Worm (Caenorhabditis elegans) whole organism, late embryonic: ENCODE results near the gene nlp-41.

Source experiments
- F13H6.1 ChIP-seq: sonication (generic microtip); optimal IDR thresholded peaks from 2 replicates; lab custom pipeline; 2016; ENCODE audit warnings: missing genetic modification characterization, missing compliant biosample characterization
- T23F11.4 ChIP-seq: fragments of 200-800 bp; sonication (Bioruptor generic); optimal IDR thresholded peaks from 2 replicates; lab custom pipeline; 2018; ENCODE audit warnings: mild to moderate bottlenecking, missing genetic modification characterization, missing compliant biosample characterization
- ceh-2 ChIP-seq: sonication (generic microtip); optimal IDR thresholded peaks from 2 replicates; lab custom pipeline; 2016; ENCODE audit warnings: missing genotype, missing genetic modification characterization, missing compliant biosample characterization
- ceh-22 ChIP-seq: sonication (generic microtip); optimal IDR thresholded peaks from 2 replicates; lab custom pipeline; 2017; ENCODE audit warnings: missing biosample characterization, missing genetic modification characterization
- ceh-24 ChIP-seq: sonication (generic microtip); optimal IDR thresholded peaks from 2 replicates; lab custom pipeline; 2016; ENCODE audit warnings: mild to moderate bottlenecking, missing genetic modification characterization, missing compliant biosample characterization
- ceh-30 ChIP-seq: fragments of 150-350 bp; optimal IDR thresholded peaks from 2 replicates; lab custom pipeline; 2014; ENCODE audit warnings: missing biosample characterization, missing genetic modification characterization
- ceh-31 ChIP-seq: sonication (generic microtip); optimal IDR thresholded peaks from 2 replicates; lab custom pipeline; 2016; ENCODE audit warnings: missing genetic modification characterization, missing compliant biosample characterization
- ceh-48 ChIP-seq: sonication (generic microtip); optimal IDR thresholded peaks from 2 replicates; lab custom pipeline; 2016; ENCODE audit warnings: missing genetic modification characterization, inconsistent platforms, missing compliant biosample characterization
- ceh-6 ChIP-seq: fragments of 200-800 bp; sonication (Bioruptor generic); optimal IDR thresholded peaks from 2 replicates; lab custom pipeline; 2018; ENCODE audit warnings: mild to moderate bottlenecking, missing genetic modification characterization, missing compliant biosample characterization
- ets-4 ChIP-seq: sonication (generic microtip); optimal IDR thresholded peaks from 2 replicates; lab custom pipeline; 2016; ENCODE audit warnings: missing genetic modification characterization, missing compliant biosample characterization
- fax-1 ChIP-seq: sonication (generic microtip); optimal IDR thresholded peaks from 2 replicates; lab custom pipeline; 2016; ENCODE audit warnings: missing genotype, missing genetic modification characterization, missing compliant biosample characterization
- fkh-6 ChIP-seq: sonication (generic microtip); optimal IDR thresholded peaks from 2 replicates; lab custom pipeline; 2016; ENCODE audit warnings: missing genetic modification characterization, missing compliant biosample characterization
- hlh-13 ChIP-seq: fragments of 200-800 bp; sonication (Bioruptor generic); optimal IDR thresholded peaks from 2 replicates; lab custom pipeline; 2018; ENCODE audit warnings: mild to moderate bottlenecking, missing genetic modification characterization, missing compliant biosample characterization
- hlh-15 ChIP-seq: sonication (generic microtip); optimal IDR thresholded peaks from 2 replicates; lab custom pipeline; 2016; ENCODE audit warnings: missing genetic modification characterization, missing compliant biosample characterization
- hlh-30 ChIP-seq: sonication (generic microtip); optimal IDR thresholded peaks from 2 replicates; lab custom pipeline; 2017; ENCODE audit warnings: antibody characterized with exemption, missing genetic modification characterization, missing compliant biosample characterization; ENCODE audit not compliant: insufficient read depth
- hlh-6 ChIP-seq: sonication (generic microtip); optimal IDR thresholded peaks from 2 replicates; lab custom pipeline; 2016; ENCODE audit warnings: missing genotype, missing genetic modification characterization, missing compliant biosample characterization
- mec-3 ChIP-seq: sonication (generic microtip); optimal IDR thresholded peaks from 2 replicates; lab custom pipeline; 2016; ENCODE audit warnings: borderline replicate concordance, missing genetic modification characterization, missing compliant biosample characterization
- nhr-11 ChIP-seq: fragments of 150-350 bp; optimal IDR thresholded peaks from 2 replicates; lab custom pipeline; 2014; ENCODE audit warnings: missing biosample characterization, missing genetic modification characterization
- odd-2 ChIP-seq: sonication (generic microtip); optimal IDR thresholded peaks from 2 replicates; lab custom pipeline; 2017; ENCODE audit warnings: antibody characterized with exemption, mild to moderate bottlenecking, missing genetic modification characterization, missing compliant biosample characterization
- pat-9 ChIP-seq: fragments of 200-800 bp; sonication (Bioruptor generic); optimal IDR thresholded peaks from 2 replicates; lab custom pipeline; 2018; ENCODE audit warnings: mild to moderate bottlenecking, missing genetic modification characterization, moderate library complexity, missing compliant biosample characterization
- pax-1 ChIP-seq: fragments of 150-350 bp; optimal IDR thresholded peaks from 2 replicates; lab custom pipeline; 2014; ENCODE audit warnings: missing biosample characterization, missing genetic modification characterization
- pha-2 ChIP-seq: sonication (generic microtip); optimal IDR thresholded peaks from 2 replicates; lab custom pipeline; 2017; ENCODE audit warnings: mild to moderate bottlenecking, missing genetic modification characterization, missing compliant biosample characterization
- pha-4 ChIP-seq: fragments of 150-350 bp; optimal IDR thresholded peaks from 2 replicates; lab custom pipeline; 2018; ENCODE audit warnings: missing biosample characterization, missing genetic modification reagents, missing genetic modification characterization
- pqm-1 ChIP-seq: sonication (generic microtip); optimal IDR thresholded peaks from 2 replicates; lab custom pipeline; 2016; ENCODE audit warnings: missing genetic modification characterization, missing compliant biosample characterization
- pros-1 ChIP-seq: fragments of 150-350 bp; optimal IDR thresholded peaks from 2 replicates; lab custom pipeline; 2014; ENCODE audit warnings: missing biosample characterization, missing genetic modification reagents, missing genetic modification characterization
- ref-2 ChIP-seq: sonication (generic microtip); optimal IDR thresholded peaks from 2 replicates; lab custom pipeline; 2016; ENCODE audit warnings: missing genetic modification characterization, missing compliant biosample characterization
- sox-4 ChIP-seq: sonication (generic microtip); optimal IDR thresholded peaks from 2 replicates; lab custom pipeline; 2017; ENCODE audit warnings: mild to moderate bottlenecking, missing genetic modification characterization, inconsistent platforms, missing compliant biosample characterization
- tbx-2 ChIP-seq: sonication (generic microtip); optimal IDR thresholded peaks from 2 replicates; lab custom pipeline; 2016; ENCODE audit warnings: missing genetic modification characterization, missing compliant biosample characterization
- tbx-7 ChIP-seq: sonication (generic microtip); optimal IDR thresholded peaks from 2 replicates; lab custom pipeline; 2016; ENCODE audit warnings: missing genotype, missing genetic modification characterization, missing compliant biosample characterization
- ttx-3 ChIP-seq: sonication (generic microtip); optimal IDR thresholded peaks from 2 replicates; lab custom pipeline; 2016; ENCODE audit warnings: missing genetic modification reagents, missing genetic modification characterization, missing compliant biosample characterization
- unc-3 ChIP-seq, 2 experiments: fragments of 200-800 bp in 1 of 2; sonication (Bioruptor generic) in 1 of 2; sonication (generic microtip) in 1 of 2; conservative IDR thresholded peaks in 1 of 2; optimal IDR thresholded peaks in 1 of 2; 2 replicates each; pipeline versions ENCODE4 v1.3.6 to Lab custom; 2016 to 2022; ENCODE audit warnings: missing compliant biosample characterization in 2 of 2, missing genetic modification characterization in 2 of 2, missing genetic modification reagents in 1 of 2
- unc-42 ChIP-seq: sonication (generic microtip); optimal IDR thresholded peaks from 2 replicates; lab custom pipeline; 2016; ENCODE audit warnings: missing genotype, missing genetic modification characterization, missing compliant biosample characterization
- unc-55 ChIP-seq: sonication (generic microtip); optimal IDR thresholded peaks from 2 replicates; lab custom pipeline; 2017; ENCODE audit warnings: missing biosample characterization, missing genetic modification reagents, missing genetic modification characterization
- zip-5 ChIP-seq: sonication (generic microtip); optimal IDR thresholded peaks from 2 replicates; lab custom pipeline; 2016; ENCODE audit warnings: missing genetic modification characterization, missing compliant biosample characterization

nlp-41 gene

DNA sequence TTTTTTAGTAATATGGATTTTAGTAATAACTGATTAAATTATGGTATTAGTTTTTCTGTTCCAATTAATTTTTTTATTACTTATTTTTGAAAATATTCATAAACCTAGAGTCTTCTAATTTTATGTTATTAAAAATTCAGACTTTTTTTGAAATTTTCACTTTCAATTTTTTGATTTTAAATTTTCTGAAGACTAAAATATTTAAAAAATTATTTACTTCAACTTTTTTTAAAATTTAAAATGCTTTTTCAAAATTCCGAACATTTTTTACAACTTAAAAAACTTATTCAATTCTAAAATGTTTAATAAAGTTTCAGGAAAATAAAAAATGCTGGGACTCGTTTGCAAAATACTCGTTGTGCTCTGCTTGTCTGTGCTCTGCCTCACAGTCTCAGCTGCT lies at the start of gene nlp-41:
TSS of gene nlp-41 (plus strand) at position 301 of the 400 bp plus-strand sequence.
- TF ChIP-seq ceh-6 (GFP tag; lab: Kevin White, UChicago) = no peak
- TF ChIP-seq pros-1 (tag; lab: Kevin White, UChicago) = no peak
- TF ChIP-seq ceh-30 = no peak
- no peak for TF ChIP-seq pha-2 (tag; lab: Kevin White, UChicago)
- no peak for TF ChIP-seq nhr-11 (tag; lab: Kevin White, UChicago)
- no peak for TF ChIP-seq hlh-30 (tag; lab: Kevin White, UChicago)

DNA sequence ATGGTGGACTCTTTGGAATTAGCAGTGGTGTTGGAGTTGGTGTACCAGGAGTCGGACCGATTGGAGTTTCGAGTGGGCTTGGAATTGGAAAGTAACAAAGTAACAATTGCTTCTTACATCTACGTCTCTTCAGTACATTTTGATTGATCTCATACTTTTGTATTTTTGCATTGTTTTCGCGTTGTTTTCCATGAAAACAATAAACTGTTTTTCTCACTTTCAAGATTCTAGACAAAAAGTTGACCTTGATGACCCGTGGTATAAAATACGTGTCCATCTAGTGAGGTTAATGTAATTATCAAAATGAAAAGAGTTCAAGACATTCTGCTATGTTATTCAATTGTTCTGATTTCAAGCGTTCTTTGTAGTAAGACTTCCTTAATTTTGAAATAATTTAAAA lies 49.3 kb upstream of the nlp-41 start, which contains the start of gene K10H10.5:
TSS of gene K10H10.5 (plus strand) at position 301 of the 400 bp plus-strand sequence.
- TF ChIP-seq mec-3 (no peak), unc-42 (tag; lab: Kevin White, UChicago) (no peak), pat-9 (tag; lab: Kevin White, UChicago) (no peak)

DNA sequence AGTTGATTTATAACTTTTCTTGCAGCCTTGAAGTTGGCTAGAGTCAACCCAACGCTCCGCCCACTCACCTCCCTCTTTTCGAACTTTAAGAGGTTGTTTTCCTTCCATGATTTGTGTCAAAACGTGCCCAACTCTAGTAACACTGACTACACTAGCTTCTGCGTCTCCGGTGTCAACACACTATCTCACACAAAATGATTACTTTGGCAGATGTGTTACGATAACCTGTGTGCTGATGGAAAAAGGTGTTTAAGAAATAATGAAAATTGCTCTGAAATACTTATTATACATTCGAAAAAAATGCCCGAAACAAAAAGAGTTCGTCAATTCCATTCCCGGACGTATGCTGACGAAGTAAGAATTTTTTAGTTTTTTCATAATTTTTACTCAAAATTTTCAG lies 47.7 kb upstream of the nlp-41 start, which contains the start of gene K10H10.6:
TSS of gene K10H10.6 (plus strand) at position 301 of the 400 bp plus-strand sequence.
- TF ChIP-seq odd-2 (tag; lab: Kevin White, UChicago) (no peak), unc-55 (GFP tag; lab: Kevin White, UChicago) (no peak), ceh-22 (tag; lab: Kevin White, UChicago) (no peak), tbx-2 (no peak), pqm-1 (tag; lab: Kevin White, UChicago) (no peak), ets-4 (tag; lab: Kevin White, UChicago) (no peak), tbx-7 (tag; lab: Kevin White, UChicago) (no peak), ttx-3 (tag; lab: Kevin White, UChicago) (no peak), ceh-30 (no peak), F13H6.1 (tag; lab: Kevin White, UChicago) (no peak), unc-3 (GFP tag; conservative IDR thresholded peaks at IDR 0.05; lab: Robert Waterston, UW) (no peak), unc-3 (tag; optimal IDR thresholded peaks at IDR 0.05; lab: Kevin White, UChicago) (no peak), zip-5 (tag; lab: Kevin White, UChicago) (no peak), ceh-31 (tag; lab: Kevin White, UChicago) (no peak), T23F11.4 (no peak), fkh-6 (tag; lab: Kevin White, UChicago) (no peak), sox-4 (no peak), ceh-2 (tag; lab: Kevin White, UChicago) (no peak)

DNA sequence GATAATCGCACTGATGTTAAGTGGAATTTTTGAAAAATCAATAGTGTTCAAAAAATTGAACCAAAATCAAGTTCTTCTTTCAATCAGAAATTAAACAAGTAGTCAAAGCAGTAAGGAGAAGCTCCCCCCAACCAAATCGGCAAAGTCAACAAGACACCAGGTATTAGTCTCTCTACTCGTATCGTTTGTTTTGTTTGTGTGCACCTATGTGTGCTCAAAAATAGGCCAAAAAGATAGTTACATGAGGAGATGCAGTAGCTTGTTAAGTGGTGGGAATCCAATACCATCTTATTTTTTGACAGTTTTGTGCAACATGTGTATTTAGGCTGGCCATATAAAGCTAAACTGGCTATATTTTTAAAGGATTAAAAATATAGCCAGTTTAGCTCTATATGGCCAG lies 44.5 kb upstream of the nlp-41 start, which contains the start of gene K10H10.12:
TSS of gene K10H10.12 (minus strand) at position 101 of the 400 bp plus-strand sequence.
- TF ChIP-seq odd-2 (tag; lab: Kevin White, UChicago) = no peak
- no peak for TF ChIP-seq ceh-48 (tag; lab: Kevin White, UChicago)
- no peak for TF ChIP-seq fax-1 (tag; lab: Kevin White, UChicago)
- TF ChIP-seq ceh-24 (tag; lab: Kevin White, UChicago) = no peak
- no peak for TF ChIP-seq mec-3
- TF ChIP-seq pha-4 (tag; lab: Kevin White, UChicago) = no peak
- no peak for TF ChIP-seq sox-4
- no peak for TF ChIP-seq hlh-6 (tag; lab: Kevin White, UChicago)
- TF ChIP-seq pax-1 (tag; lab: Kevin White, UChicago) = no peak
- TF ChIP-seq hlh-13 (GFP tag; lab: Kevin White, UChicago) = no peak
- no peak for TF ChIP-seq ceh-31 (tag; lab: Kevin White, UChicago)
- TF ChIP-seq ref-2 (tag; lab: Kevin White, UChicago) = no peak
- no peak for TF ChIP-seq zip-5 (tag; lab: Kevin White, UChicago)
- no peak for TF ChIP-seq tbx-7 (tag; lab: Kevin White, UChicago)
- TF ChIP-seq ets-4 (tag; lab: Kevin White, UChicago) = no peak
- TF ChIP-seq nhr-11 (tag; lab: Kevin White, UChicago) = no peak
- no peak for TF ChIP-seq hlh-15 (tag; lab: Kevin White, UChicago)
